Worm (Caenorhabditis elegans): ENCODE data around the gene ppm-2.
A peak's percentile ranks its signal among the peaks of the same experiment; 100 is the strongest.

Gene ppm-2

DNA sequence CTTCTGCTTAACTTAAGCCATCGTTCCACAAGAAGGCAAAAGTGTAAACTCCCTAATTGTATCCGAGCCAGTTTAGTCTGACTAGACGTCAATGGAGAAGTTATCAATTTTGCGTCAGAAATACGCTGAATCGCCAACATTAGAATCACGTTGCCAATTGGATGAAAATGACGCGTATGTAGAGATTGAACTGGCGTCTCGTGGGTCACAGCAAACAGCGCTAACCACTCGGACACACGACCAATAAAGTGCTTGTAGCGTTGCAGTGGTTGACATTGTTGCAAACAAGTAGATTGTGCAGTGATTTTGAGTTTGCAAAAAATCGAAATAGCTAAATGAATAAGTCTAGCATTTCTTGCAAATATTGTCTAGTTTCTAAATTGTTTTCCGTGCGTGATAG, 39.3 kb downstream of the ppm-2 start:
- TF ChIP-seq zip-8 (tag; optimal IDR thresholded peaks at IDR 0.05) (no peak), unc-62 (GFP tag; optimal IDR thresholded peaks at IDR 0.05) (no peak), unc-120 (tag; optimal IDR thresholded peaks at IDR 0.05; ENCODE audit: poor library complexity, severe bottlenecking) (peak; percentile 71), elt-1 (tag; optimal IDR thresholded peaks at IDR 0.05; ENCODE audit: borderline replicate concordance, insufficient read depth) (no peak), ztf-11 (tag; optimal IDR thresholded peaks at IDR 0.05) (no peak), ham-2 (GFP tag; optimal IDR thresholded peaks at IDR 0.05) (peak; percentile 82), nhr-76 (tag; optimal IDR thresholded peaks at IDR 0.05) (no peak), lin-13 (tag; optimal IDR thresholded peaks at IDR 0.05) (peak; percentile 38), lin-32 (GFP tag; optimal IDR thresholded peaks at IDR 0.05) (peak; percentile 81), snpc-4 (tag; optimal IDR thresholded peaks at IDR 0.05) (no peak), nhr-28 (tag; optimal IDR thresholded peaks at IDR 0.05) (no peak), blmp-1 (tag; optimal IDR thresholded peaks at IDR 0.05) (no peak), ceh-43 (GFP tag; optimal IDR thresholded peaks at IDR 0.05) (peak; percentile 78), cnd-1 (tag; optimal IDR thresholded peaks at IDR 0.05) (peak; percentile 93), M03D4.4 (tag; optimal IDR thresholded peaks at IDR 0.05) (peak; percentile 87), ces-1 (GFP tag; optimal IDR thresholded peaks at IDR 0.05) (no peak), ceh-39 (tag; optimal IDR thresholded peaks at IDR 0.05) (no peak), ceh-83 (GFP tag; optimal IDR thresholded peaks at IDR 0.05) (peak; percentile 85), sem-2 (GFP tag; optimal IDR thresholded peaks at IDR 0.05) (peak; percentile 78), sptf-1 (tag; optimal IDR thresholded peaks at IDR 0.05) (peak; percentile 87), elt-3 (tag; optimal IDR thresholded peaks at IDR 0.05) (no peak), mls-2 (tag; optimal IDR thresholded peaks at IDR 0.05) (peak; percentile 85), bed-3 (GFP tag; optimal IDR thresholded peaks at IDR 0.05) (peak; percentile 77), tbx-8 (GFP tag; optimal IDR thresholded peaks at IDR 0.05) (peak; percentile 57), mab-5 (tag; optimal IDR thresholded peaks at IDR 0.05) (no peak), unc-39 (tag; optimal IDR thresholded peaks at IDR 0.05) (no peak), mep-1 (tag; optimal IDR thresholded peaks at IDR 0.05) (peak; percentile 41), drap-1 (GFP tag; optimal IDR thresholded peaks at IDR 0.05) (peak; percentile 89), nhr-2 (tag; optimal IDR thresholded peaks at IDR 0.05) (no peak), nhr-12 (tag; optimal IDR thresholded peaks at IDR 0.05) (peak; percentile 26), flh-1 (GFP tag; optimal IDR thresholded peaks at IDR 0.05) (peak; percentile 72), hlh-1 (tag; optimal IDR thresholded peaks at IDR 0.05) (peak; percentile 30), lsy-2 (tag; optimal IDR thresholded peaks at IDR 0.05) (no peak), pha-4 (tag; optimal IDR thresholded peaks at IDR 0.05) (peak; percentile 50), nhr-237 (tag; optimal IDR thresholded peaks at IDR 0.05) (no peak)

DNA sequence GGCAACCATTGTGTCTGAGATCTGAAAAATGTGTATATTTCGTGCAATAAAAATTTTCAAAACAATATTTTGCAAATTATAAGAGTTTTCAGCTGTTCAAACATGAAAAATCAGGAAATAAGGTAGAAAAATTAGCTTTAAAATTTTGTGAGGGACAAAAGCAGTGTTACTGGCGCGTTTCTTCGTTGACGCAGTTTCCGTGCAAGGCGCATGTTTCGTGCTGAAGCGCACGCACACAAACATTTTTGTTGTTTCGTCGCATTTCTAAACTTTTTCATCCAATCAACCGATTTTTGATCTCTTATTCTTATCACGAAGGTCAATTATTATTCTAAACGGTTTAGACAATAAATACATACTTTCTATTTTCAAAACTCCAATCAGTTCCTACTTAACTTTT, 43.0 kb downstream of the ppm-2 start, which contains the start of gene nifk-1:
nifk-1 (minus strand) TSS at position 27 of the 400 bp plus-strand sequence.
- TF ChIP-seq mls-2 (tag; optimal IDR thresholded peaks at IDR 0.05) (no peak), lsy-2 (tag; optimal IDR thresholded peaks at IDR 0.05) (peak; percentile 55), elt-1 (tag; optimal IDR thresholded peaks at IDR 0.05; ENCODE audit: borderline replicate concordance, insufficient read depth) (no peak), zip-8 (tag; optimal IDR thresholded peaks at IDR 0.05) (no peak), unc-120 (tag; optimal IDR thresholded peaks at IDR 0.05; ENCODE audit: poor library complexity, severe bottlenecking) (no peak), sem-2 (GFP tag; optimal IDR thresholded peaks at IDR 0.05) (no peak), ztf-11 (tag; optimal IDR thresholded peaks at IDR 0.05) (no peak), M03D4.4 (tag; optimal IDR thresholded peaks at IDR 0.05) (no peak), nhr-28 (tag; optimal IDR thresholded peaks at IDR 0.05) (no peak), nhr-2 (tag; optimal IDR thresholded peaks at IDR 0.05) (no peak), tbx-8 (GFP tag; optimal IDR thresholded peaks at IDR 0.05) (no peak), bed-3 (GFP tag; optimal IDR thresholded peaks at IDR 0.05) (no peak), elt-3 (tag; optimal IDR thresholded peaks at IDR 0.05) (no peak), unc-39 (tag; optimal IDR thresholded peaks at IDR 0.05) (no peak), ham-2 (GFP tag; optimal IDR thresholded peaks at IDR 0.05) (no peak), nhr-12 (tag; optimal IDR thresholded peaks at IDR 0.05) (no peak), ceh-43 (GFP tag; optimal IDR thresholded peaks at IDR 0.05) (no peak), mep-1 (tag; optimal IDR thresholded peaks at IDR 0.05) (peak; percentile 74), snpc-4 (tag; optimal IDR thresholded peaks at IDR 0.05) (no peak), hlh-1 (tag; optimal IDR thresholded peaks at IDR 0.05) (no peak), nhr-237 (tag; optimal IDR thresholded peaks at IDR 0.05) (peak; percentile 7), lin-32 (GFP tag; optimal IDR thresholded peaks at IDR 0.05) (no peak), blmp-1 (tag; optimal IDR thresholded peaks at IDR 0.05) (no peak), lin-13 (tag; optimal IDR thresholded peaks at IDR 0.05) (no peak), mab-5 (tag; optimal IDR thresholded peaks at IDR 0.05) (no peak), ceh-83 (GFP tag; optimal IDR thresholded peaks at IDR 0.05) (no peak), sptf-1 (tag; optimal IDR thresholded peaks at IDR 0.05) (no peak)

DNA sequence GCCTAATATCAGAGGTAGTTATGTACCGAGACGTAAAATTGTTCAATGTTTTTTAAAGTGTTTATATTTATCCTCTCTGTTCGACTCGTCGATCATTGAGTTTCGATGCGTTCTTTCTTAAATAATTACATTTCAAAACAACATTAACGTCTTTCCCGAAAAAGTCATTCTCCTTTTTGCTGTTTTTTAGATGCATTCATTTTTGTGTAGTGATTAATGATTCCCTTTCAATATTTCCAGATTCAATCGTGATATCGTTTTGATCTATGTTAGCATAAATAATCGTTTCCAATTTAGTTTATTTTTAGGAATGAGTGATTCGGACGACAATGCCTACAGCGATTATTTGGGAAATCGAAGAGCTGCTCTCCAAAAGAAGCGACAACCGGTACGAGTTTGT, 43.4 kb downstream of the ppm-2 start, which contains the start of gene T04A8.8:
T04A8.8 (plus strand) TSS at position 301 of the 400 bp plus-strand sequence.
- TF ChIP-seq nhr-28 (tag; optimal IDR thresholded peaks at IDR 0.05) (no peak), unc-62 (GFP tag; optimal IDR thresholded peaks at IDR 0.05) (no peak), snpc-4 (tag; optimal IDR thresholded peaks at IDR 0.05) (no peak), hlh-1 (tag; optimal IDR thresholded peaks at IDR 0.05) (no peak), drap-1 (GFP tag; optimal IDR thresholded peaks at IDR 0.05) (no peak), M03D4.4 (tag; optimal IDR thresholded peaks at IDR 0.05) (no peak), unc-120 (tag; optimal IDR thresholded peaks at IDR 0.05; ENCODE audit: poor library complexity, severe bottlenecking) (no peak), unc-39 (tag; optimal IDR thresholded peaks at IDR 0.05) (no peak), ceh-83 (GFP tag; optimal IDR thresholded peaks at IDR 0.05) (no peak)
